Fruit fly (Drosophila melanogaster): Measurements from ENCODE around the gene BckdhA.

dm6 chr3R:9570114-9570513, 14.5 kb downstream of the BckdhA start, which contains the start of gene CG16790:
- TF ChIP-seq psq (optimal IDR thresholded peaks at IDR 0.05) = no peak
- TF ChIP-seq Myc (optimal IDR thresholded peaks at IDR 0.05) = no peak
- TF ChIP-seq ttk (optimal IDR thresholded peaks at IDR 0.05) = no peak
- TF ChIP-seq insv (optimal IDR thresholded peaks at IDR 0.05) = no peak
- no peak for TF ChIP-seq Sin3A (optimal IDR thresholded peaks at IDR 0.05)
- no peak for TF ChIP-seq h (optimal IDR thresholded peaks at IDR 0.05)

Measured in Kc167 (cell line).